Worm (Caenorhabditis elegans) whole organism, L4/young adult: ENCODE data around the gene fbxa-90.

Experiments used
- dao-5 ChIP-seq: sonication (generic microtip); optimal IDR thresholded peaks from 2 replicates; lab custom pipeline; 2016; ENCODE audit warnings: missing genotype, missing genetic modification characterization, moderate library complexity, missing compliant biosample characterization
- him-1 ChIP-seq: sonication (generic microtip); optimal IDR thresholded peaks from 2 replicates; lab custom pipeline; 2016; ENCODE audit warnings: missing genotype, missing genetic modification reagents, missing genetic modification characterization, missing compliant biosample characterization

- TF ChIP-seq him-1 (no peak), dao-5 (no peak)
Measured at ce11 chrV:17013232-17013631, 46.6 kb downstream of the fbxa-90 start, which contains the start of gene clec-241.
